Fruit fly (Drosophila melanogaster) whole organism, adult: ENCODE measurements around the gene ND-49L.
A peak's percentile ranks its signal among the peaks of the same experiment; 100 is the strongest.

Experiments used
- CG14711 ChIP-seq: fragments of 200-800 bp; sonication (Bioruptor generic); optimal IDR thresholded peaks from 2 replicates; lab custom pipeline; 2018; ENCODE audit warnings: missing biosample characterization, mild to moderate bottlenecking, missing genetic modification characterization, moderate library complexity
- CG1620 ChIP-seq: fragments of 200-800 bp; sonication (Bioruptor generic); optimal IDR thresholded peaks from 2 replicates; lab custom pipeline; 2016; ENCODE audit warnings: missing biosample characterization, missing genetic modification characterization
- CG5204 ChIP-seq: fragments of 200-800 bp; sonication (Bioruptor generic); optimal IDR thresholded peaks from 2 replicates; lab custom pipeline; 2016; ENCODE audit warnings: missing biosample characterization, missing genetic modification characterization
- CG7045 ChIP-seq: fragments of 200-800 bp; sonication (Bioruptor generic); optimal IDR thresholded peaks from 2 replicates; lab custom pipeline; 2017; ENCODE audit warnings: missing biosample characterization, mild to moderate bottlenecking, missing genetic modification characterization
- CG7101 ChIP-seq: fragments of 200-800 bp; sonication (Bioruptor generic); optimal IDR thresholded peaks from 2 replicates; lab custom pipeline; 2018; ENCODE audit warnings: missing biosample characterization, mild to moderate bottlenecking, missing genetic modification characterization, moderate library complexity
- Clk ChIP-seq: fragments of 200-800 bp; sonication (Bioruptor generic); optimal IDR thresholded peaks from 2 replicates; lab custom pipeline; 2017; ENCODE audit warnings: missing biosample characterization, missing genetic modification characterization
- Crg-1 ChIP-seq: fragments of 200-800 bp; sonication (Bioruptor generic); optimal IDR thresholded peaks from 2 replicates; lab custom pipeline; 2016; ENCODE audit warnings: missing biosample characterization, missing genetic modification characterization
- Hr96 ChIP-seq: fragments of 200-800 bp; sonication (Bioruptor generic); optimal IDR thresholded peaks from 2 replicates; lab custom pipeline; 2016; ENCODE audit warnings: missing biosample characterization, missing genetic modification characterization
- bab1 ChIP-seq: fragments of 200-800 bp; sonication (Bioruptor generic); optimal IDR thresholded peaks from 3 replicates; lab custom pipeline; 2019; ENCODE audit warnings: missing biosample characterization, mild to moderate bottlenecking, missing genetic modification characterization, moderate library complexity
- cic ChIP-seq: fragments of 200-800 bp; sonication (Bioruptor generic); optimal IDR thresholded peaks from 2 replicates; lab custom pipeline; 2017; ENCODE audit warnings: missing biosample characterization, mild to moderate bottlenecking, missing genetic modification characterization, moderate library complexity
- kay ChIP-seq: fragments of 200-800 bp; sonication (Bioruptor generic); peaks from one replicate; lab custom pipeline; 2016; ENCODE audit warnings: missing biosample characterization, missing genetic modification characterization, borderline replicate concordance

- peak; percentile 74 for TF ChIP-seq kay
- TF ChIP-seq bab1 (GFP tag; lab: Kevin White, UChicago) = no peak
- TF ChIP-seq cic (GFP tag; lab: Kevin White, UChicago) = peak; percentile 27
- TF ChIP-seq Crg-1 = no peak
- no peak for TF ChIP-seq CG5204 (GFP tag; lab: Kevin White, UChicago)
- no peak for TF ChIP-seq CG7045 (GFP tag; lab: Kevin White, UChicago)
- no peak for TF ChIP-seq CG1620
- TF ChIP-seq Hr96 (GFP tag; lab: Kevin White, UChicago) = no peak
- no peak for TF ChIP-seq Clk (GFP tag; lab: Kevin White, UChicago)
- no peak for TF ChIP-seq CG7101 (tag; lab: Kevin White, UChicago)
- TF ChIP-seq CG14711 (tag; lab: Kevin White, UChicago) = no peak
These were observed 37.9 kb upstream of the ND-49L start, which contains the start of gene CG10560 for dm6 chr3R:25320051-25320705.
